Worm (Caenorhabditis elegans) whole organism, L3 larva: ENCODE measurements around the gene lgc-34.

Experiments
- ama-1 ChIP-seq: fragments of 150-350 bp; optimal IDR thresholded peaks from 2 replicates; lab custom pipeline; 2018
- egl-27 ChIP-seq: sonication (generic microtip); optimal IDR thresholded peaks from 4 replicates; lab custom pipeline; 2017; ENCODE audit warnings: missing biosample characterization, missing genetic modification reagents, missing genetic modification characterization
- elt-2 ChIP-seq: sonication (generic microtip); optimal IDR thresholded peaks from 2 replicates; lab custom pipeline; 2016; ENCODE audit warnings: missing genetic modification reagents, mild to moderate bottlenecking, missing genetic modification characterization, missing compliant biosample characterization
- fkh-2 ChIP-seq: fragments of 150-350 bp; optimal IDR thresholded peaks from 2 replicates; lab custom pipeline; 2014; ENCODE audit warnings: missing biosample characterization, missing genetic modification reagents, missing genetic modification characterization
- lin-15B ChIP-seq: fragments of 150-350 bp; optimal IDR thresholded peaks from 2 replicates; lab custom pipeline; 2014; ENCODE audit warnings: missing biosample characterization, missing genetic modification characterization
- mdl-1 ChIP-seq: fragments of 150-350 bp; optimal IDR thresholded peaks from 2 replicates; lab custom pipeline; 2014; ENCODE audit warnings: missing biosample characterization, missing genetic modification characterization
- nhr-12 ChIP-seq: fragments of 150-350 bp; optimal IDR thresholded peaks from 2 replicates; lab custom pipeline; 2014; ENCODE audit warnings: missing biosample characterization, missing genetic modification characterization
- nhr-237 ChIP-seq: fragments of 150-350 bp; optimal IDR thresholded peaks from 2 replicates; lab custom pipeline; 2014; ENCODE audit warnings: missing biosample characterization, missing genetic modification characterization
- nhr-25 ChIP-seq: sonication (generic microtip); optimal IDR thresholded peaks from 2 replicates; lab custom pipeline; 2017; ENCODE audit warnings: missing biosample characterization, missing genetic modification characterization
- nhr-76 ChIP-seq: fragments of 150-350 bp; sonication (generic microtip); optimal IDR thresholded peaks from 5 replicates; lab custom pipeline; 2014; ENCODE audit warnings: missing biosample characterization, missing genetic modification characterization
- snpc-4 ChIP-seq: fragments of 150-350 bp; optimal IDR thresholded peaks from 2 replicates; lab custom pipeline; 2014; ENCODE audit warnings: missing biosample characterization, missing genetic modification characterization
- unc-62 ChIP-seq: fragments of 150-350 bp; sonication (generic microtip); optimal IDR thresholded peaks from 4 replicates; lab custom pipeline; 2014; ENCODE audit warnings: missing biosample characterization, missing genetic modification reagents, missing genetic modification characterization
- ztf-11 ChIP-seq: fragments of 150-350 bp; optimal IDR thresholded peaks from 2 replicates; lab custom pipeline; 2014; ENCODE audit warnings: missing biosample characterization, missing genetic modification characterization

ce11 chrII:508603-509002 lies 17.8 kb upstream of the lgc-34 start:
- TF ChIP-seq egl-27 (tag; lab: Kevin White, UChicago) (no peak), ztf-11 (tag; lab: Kevin White, UChicago) (no peak), elt-2 (tag; lab: Kevin White, UChicago) (no peak), snpc-4 (no peak), nhr-25 (tag; lab: Kevin White, UChicago) (no peak), ama-1 (lab: Kevin White, UChicago) (no peak), mdl-1 (tag; lab: Kevin White, UChicago) (no peak), nhr-76 (tag; lab: Kevin White, UChicago) (no peak), nhr-237 (no peak), unc-62 (GFP tag; lab: Kevin White, UChicago) (no peak), fkh-2 (tag; lab: Kevin White, UChicago) (no peak), lin-15B (no peak), nhr-12 (tag; lab: Kevin White, UChicago) (no peak)
